Fruit fly (Drosophila melanogaster): ENCODE measurements around the gene GstD11.

DNA sequence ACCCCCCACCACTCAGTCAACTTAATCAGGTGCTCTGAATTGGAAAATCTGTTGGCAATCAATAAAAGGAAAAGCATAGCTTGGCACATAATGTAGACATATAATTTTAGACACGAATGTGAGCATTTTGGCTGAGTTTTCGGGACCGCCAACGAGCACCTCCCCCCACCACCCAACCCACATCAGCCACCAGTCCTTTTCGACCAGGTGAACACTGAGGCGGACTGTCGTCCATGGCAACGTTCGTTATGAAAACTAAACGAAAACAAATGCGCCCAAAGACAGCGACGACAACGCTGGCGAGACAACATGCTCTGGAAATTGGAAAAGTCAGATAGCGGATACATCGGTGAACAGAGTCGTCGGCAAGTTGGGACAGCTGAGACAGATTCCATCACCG is at the start of gene GstD11:
- TF ChIP-seq Myc (optimal IDR thresholded peaks at IDR 0.05) (no peak), h (optimal IDR thresholded peaks at IDR 0.05) (no peak)

Measured in Kc167 (cell line).